Worm (Caenorhabditis elegans): ENCODE data around the gene Y41D4A.3.

ce11 chrIV:1785156-1785555 lies 31.6 kb downstream of the Y41D4A.3 start:
- TF ChIP-seq snpc-4 (tag; optimal IDR thresholded peaks at IDR 0.05) (no peak), aha-1 (tag; optimal IDR thresholded peaks at IDR 0.05) (no peak), unc-62 (GFP tag; optimal IDR thresholded peaks at IDR 0.05) (no peak), nhr-76 (tag; optimal IDR thresholded peaks at IDR 0.05) (no peak), jun-1 (tag; optimal IDR thresholded peaks at IDR 0.05) (no peak), ztf-4 (tag; optimal IDR thresholded peaks at IDR 0.05) (no peak), nhr-20 (tag; optimal IDR thresholded peaks at IDR 0.05) (no peak), fkh-10 (GFP tag; optimal IDR thresholded peaks at IDR 0.05) (no peak)

Measured in whole organism, L1 larva.